Fruit fly (Drosophila melanogaster) whole organism, embryonic: Measurements from ENCODE around the gene SkpC.
A peak's percentile ranks its signal among the peaks of the same experiment; 100 is the strongest.

Source experiments
- Atf6 ChIP-seq: fragments of 200-800 bp; sonication (Bioruptor generic); IDR thresholded peaks from 2 replicates; pipeline ENCODE4 v1.3.6; 2022; ENCODE audit warnings: missing biosample characterization, missing genetic modification characterization
- CG11504 ChIP-seq: fragments of 200-800 bp; sonication (Bioruptor generic); optimal IDR thresholded peaks from 3 replicates; lab custom pipeline; 2019; ENCODE audit warnings: missing biosample characterization, mild to moderate bottlenecking, missing genetic modification characterization, moderate library complexity
- CG13123 ChIP-seq: fragments of 200-800 bp; sonication (Bioruptor generic); optimal IDR thresholded peaks from 2 replicates; lab custom pipeline; 2016; ENCODE audit warnings: missing biosample characterization, missing genetic modification characterization
- CG14050 ChIP-seq: fragments of 200-800 bp; sonication (Bioruptor generic); IDR thresholded peaks from 3 replicates; pipeline ENCODE4 v1.3.6; 2022; ENCODE audit warnings: missing biosample characterization, missing genetic modification characterization
- CG14667 ChIP-seq: fragments of 200-800 bp; sonication (Bioruptor generic); IDR thresholded peaks from 2 replicates; pipeline ENCODE4 v1.3.6; 2022; ENCODE audit warnings: missing biosample characterization, missing genetic modification characterization
- CG16779 ChIP-seq: fragments of 200-800 bp; sonication (Bioruptor generic); IDR thresholded peaks from 2 replicates; pipeline ENCODE4 v1.3.6; 2022; ENCODE audit warnings: missing biosample characterization, missing genetic modification characterization
- CG16813 ChIP-seq: fragments of 200-800 bp; sonication (Bioruptor generic); IDR thresholded peaks from 3 replicates; pipeline ENCODE4 v1.3.6; 2022; ENCODE audit warnings: missing biosample characterization, missing genetic modification characterization; ENCODE audit not compliant: partially characterized antibody
- CG17361 ChIP-seq: fragments of 200-800 bp; sonication (Bioruptor generic); IDR thresholded peaks from 3 replicates; pipeline ENCODE4 v1.3.6; 2022; ENCODE audit warnings: missing biosample characterization, missing genetic modification characterization
- CG17385 ChIP-seq: fragments of 200-800 bp; sonication (Bioruptor generic); optimal IDR thresholded peaks from 3 replicates; lab custom pipeline; 2018; ENCODE audit warnings: missing biosample characterization, mild to moderate bottlenecking, missing genetic modification characterization
- CG30020 ChIP-seq: fragments of 200-800 bp; optimal IDR thresholded peaks from 2 replicates; lab custom pipeline; 2019; ENCODE audit warnings: missing biosample characterization, mild to moderate bottlenecking, missing genetic modification characterization, moderate library complexity
- CG32532 ChIP-seq: fragments of 200-800 bp; sonication (Bioruptor generic); IDR thresholded peaks from 2 replicates; pipeline ENCODE4 v1.3.6; 2022; ENCODE audit warnings: missing biosample characterization, missing genetic modification characterization
- CG3838 ChIP-seq: fragments of 200-800 bp; sonication (Bioruptor generic); optimal IDR thresholded peaks from 3 replicates; lab custom pipeline; 2016; ENCODE audit warnings: missing biosample characterization, missing genetic modification characterization
- CG3995 ChIP-seq: fragments of 200-800 bp; sonication (Bioruptor generic); optimal IDR thresholded peaks from 3 replicates; lab custom pipeline; 2016; ENCODE audit warnings: missing biosample characterization, missing genetic modification characterization
- CG4282 ChIP-seq: fragments of 200-800 bp; sonication (Bioruptor generic); optimal IDR thresholded peaks from 2 replicates; lab custom pipeline; 2016; ENCODE audit warnings: missing biosample characterization, missing genetic modification characterization
- CG4328 ChIP-seq: fragments of 200-800 bp; sonication (Bioruptor generic); optimal IDR thresholded peaks from 3 replicates; lab custom pipeline; 2017; ENCODE audit warnings: missing biosample characterization, missing genetic modification reagents, missing genetic modification characterization
- CG6254 ChIP-seq: fragments of 200-800 bp; sonication (Bioruptor generic); optimal IDR thresholded peaks from 3 replicates; lab custom pipeline; 2017; ENCODE audit warnings: mild to moderate bottlenecking, missing biosample characterization, missing genetic modification reagents, missing genetic modification characterization
- CG6654 ChIP-seq: fragments of 200-800 bp; sonication (Bioruptor generic); optimal IDR thresholded peaks from 2 replicates; lab custom pipeline; 2017; ENCODE audit warnings: missing biosample characterization, mild to moderate bottlenecking, missing genetic modification characterization
- CG7745 ChIP-seq: fragments of 200-800 bp; sonication (Bioruptor generic); optimal IDR thresholded peaks from 2 replicates; lab custom pipeline; 2018; ENCODE audit warnings: missing biosample characterization, mild to moderate bottlenecking, missing genetic modification characterization, moderate library complexity
- CG8765 ChIP-seq: fragments of 200-800 bp; sonication (Bioruptor generic); IDR thresholded peaks from 2 replicates; pipeline ENCODE4 v1.3.6; 2022; ENCODE audit warnings: missing biosample characterization, missing genetic modification characterization
- D19B ChIP-seq: fragments of 200-800 bp; sonication (Bioruptor generic); optimal IDR thresholded peaks from 2 replicates; lab custom pipeline; 2017; ENCODE audit warnings: missing biosample characterization, mild to moderate bottlenecking, missing genetic modification characterization
- HLH4C ChIP-seq: fragments of 200-800 bp; sonication (Bioruptor generic); IDR thresholded peaks from 3 replicates; pipeline ENCODE4 v1.3.6; 2022; ENCODE audit warnings: missing biosample characterization, missing genetic modification characterization; ENCODE audit not compliant: partially characterized antibody
- HLHmδ ChIP-seq: fragments of 200-800 bp; sonication (Bioruptor generic); optimal IDR thresholded peaks from 2 replicates; lab custom pipeline; 2018; ENCODE audit warnings: missing biosample characterization, mild to moderate bottlenecking, missing genetic modification characterization, moderate library complexity
- Hand ChIP-seq: fragments of 200-800 bp; sonication (Bioruptor generic); optimal IDR thresholded peaks from 2 replicates; lab custom pipeline; 2017; ENCODE audit warnings: mild to moderate bottlenecking, missing biosample characterization, missing genetic modification reagents, missing genetic modification characterization
- Lim3 ChIP-seq: fragments of 200-800 bp; sonication (Bioruptor generic); IDR thresholded peaks from 2 replicates; pipeline ENCODE4 v1.3.6; 2022; ENCODE audit warnings: missing biosample characterization, missing genetic modification characterization
- Max ChIP-seq: fragments of 200-800 bp; sonication (Bioruptor generic); optimal IDR thresholded peaks from 2 replicates; lab custom pipeline; 2016; ENCODE audit warnings: missing biosample characterization, mild to moderate bottlenecking, missing genetic modification characterization
- NK7.1 ChIP-seq: fragments of 200-800 bp; sonication (Bioruptor generic); optimal IDR thresholded peaks from 3 replicates; lab custom pipeline; 2016; ENCODE audit warnings: missing biosample characterization, missing genetic modification characterization
- PHDP ChIP-seq: fragments of 200-800 bp; sonication (Bioruptor generic); optimal IDR thresholded peaks from 3 replicates; lab custom pipeline; 2018; ENCODE audit warnings: missing biosample characterization, mild to moderate bottlenecking, missing genetic modification characterization, moderate library complexity
- Side ChIP-seq: fragments of 200-800 bp; sonication (Bioruptor generic); optimal IDR thresholded peaks from 2 replicates; lab custom pipeline; 2016; ENCODE audit warnings: missing biosample characterization, missing genetic modification characterization
- TFAM ChIP-seq: fragments of 200-800 bp; sonication (Bioruptor generic); optimal IDR thresholded peaks from 2 replicates; lab custom pipeline; 2017; ENCODE audit warnings: missing biosample characterization, missing genetic modification characterization, inconsistent platforms
- ab ChIP-seq: fragments of 200-800 bp; sonication (Bioruptor generic); optimal IDR thresholded peaks from 2 replicates; lab custom pipeline; 2016; ENCODE audit warnings: missing biosample characterization, missing genetic modification characterization
- crp ChIP-seq, 2 experiments: fragments of 200-800 bp; sonication (Bioruptor generic); optimal IDR thresholded peaks; 2 replicates in 1 of 2; 3 replicates in 1 of 2; lab custom pipeline; 2017; ENCODE audit warnings: missing biosample characterization in 2 of 2, missing genetic modification characterization in 2 of 2, mild to moderate bottlenecking in 1 of 2, moderate library complexity in 1 of 2
- dati ChIP-seq: fragments of 200-800 bp; sonication (Bioruptor generic); IDR thresholded peaks from 2 replicates; pipeline ENCODE4 v1.3.6; 2022; ENCODE audit warnings: missing biosample characterization, missing genetic modification characterization
- dysf ChIP-seq: fragments of 200-800 bp; sonication (Bioruptor generic); IDR thresholded peaks from 3 replicates; pipeline ENCODE4 v1.3.6; 2022; ENCODE audit warnings: missing biosample characterization, missing genetic modification characterization
- fd102C ChIP-seq: fragments of 200-800 bp; sonication (Bioruptor generic); optimal IDR thresholded peaks from 2 replicates; lab custom pipeline; 2018; ENCODE audit warnings: missing biosample characterization, mild to moderate bottlenecking, missing genetic modification characterization, moderate library complexity
- gcm ChIP-seq: fragments of 200-800 bp; sonication (Bioruptor generic); optimal IDR thresholded peaks from 2 replicates; lab custom pipeline; 2019; ENCODE audit warnings: missing biosample characterization, mild to moderate bottlenecking, missing genetic modification characterization, moderate library complexity
- grau ChIP-seq: fragments of 200-800 bp; optimal IDR thresholded peaks from 3 replicates; lab custom pipeline; 2019; ENCODE audit warnings: missing biosample characterization, mild to moderate bottlenecking, missing genetic modification characterization, moderate library complexity
- h ChIP-seq: fragments of >200 bp; optimal IDR thresholded peaks from 2 replicates; lab custom pipeline; 2017
- klu ChIP-seq: fragments of 200-800 bp; sonication (Bioruptor generic); IDR thresholded peaks from 2 replicates; pipeline ENCODE4 v1.3.6; 2022; ENCODE audit warnings: missing biosample characterization, missing genetic modification characterization
- lbe ChIP-seq: fragments of 200-800 bp; sonication (Bioruptor generic); optimal IDR thresholded peaks from 2 replicates; lab custom pipeline; 2016; ENCODE audit warnings: missing biosample characterization, mild to moderate bottlenecking, missing genetic modification characterization
- nmo ChIP-seq: fragments of 200-800 bp; sonication (Bioruptor generic); optimal IDR thresholded peaks from 2 replicates; lab custom pipeline; 2018; ENCODE audit warnings: missing biosample characterization, mild to moderate bottlenecking, missing genetic modification characterization, moderate library complexity
- pb ChIP-seq: fragments of 200-800 bp; sonication (Bioruptor generic); optimal IDR thresholded peaks from 3 replicates; lab custom pipeline; 2016; ENCODE audit warnings: missing biosample characterization, missing genetic modification characterization
- phol ChIP-seq: fragments of 200-800 bp; sonication (Bioruptor generic); optimal IDR thresholded peaks from 3 replicates; lab custom pipeline; 2018; ENCODE audit warnings: missing biosample characterization, mild to moderate bottlenecking, missing genetic modification characterization, moderate library complexity
- prd ChIP-seq, 3 experiments: fragments of >200 bp in 2 of 3; fragments of 200-800 bp in 1 of 3; sonication (Bioruptor generic) in 1 of 3; optimal IDR thresholded peaks in 2 of 3; IDR thresholded peaks in 1 of 3; 2 replicates in 2 of 3; 3 replicates in 1 of 3; pipeline versions ENCODE4 v1.3.6 to Lab custom; 2017 to 2022; ENCODE audit warnings: missing biosample characterization in 1 of 3, missing genetic modification characterization in 1 of 3
- repo ChIP-seq: fragments of 200-800 bp; sonication (Bioruptor generic); optimal IDR thresholded peaks from 2 replicates; lab custom pipeline; 2016; ENCODE audit warnings: missing biosample characterization, missing genetic modification characterization
- slp2 ChIP-seq: fragments of 200-800 bp; sonication (Bioruptor generic); optimal IDR thresholded peaks from 2 replicates; lab custom pipeline; 2016; ENCODE audit warnings: missing biosample characterization, missing genetic modification characterization
- tna ChIP-seq: fragments of 200-800 bp; sonication (Bioruptor generic); IDR thresholded peaks from 2 replicates; pipeline ENCODE4 v1.3.6; 2022; ENCODE audit warnings: missing biosample characterization, missing genetic modification characterization; ENCODE audit not compliant: partially characterized antibody
- trh ChIP-seq: fragments of 200-800 bp; sonication (Bioruptor generic); optimal IDR thresholded peaks from 2 replicates; lab custom pipeline; 2016; ENCODE audit warnings: missing biosample characterization, missing genetic modification characterization
- usp ChIP-seq: fragments of >200 bp; optimal IDR thresholded peaks from 2 replicates; lab custom pipeline; 2017; ENCODE audit warnings: missing biosample characterization, missing genetic modification characterization
- vvl ChIP-seq: fragments of 200-800 bp; sonication (Bioruptor generic); IDR thresholded peaks from 2 replicates; pipeline ENCODE4 v1.3.6; 2022; ENCODE audit warnings: missing biosample characterization, missing genetic modification characterization
- wdn ChIP-seq: fragments of 200-800 bp; sonication (Bioruptor generic); IDR thresholded peaks from 2 replicates; pipeline ENCODE4 v1.3.6; 2022; ENCODE audit warnings: missing biosample characterization, missing genetic modification characterization

Gene SkpC

DNA sequence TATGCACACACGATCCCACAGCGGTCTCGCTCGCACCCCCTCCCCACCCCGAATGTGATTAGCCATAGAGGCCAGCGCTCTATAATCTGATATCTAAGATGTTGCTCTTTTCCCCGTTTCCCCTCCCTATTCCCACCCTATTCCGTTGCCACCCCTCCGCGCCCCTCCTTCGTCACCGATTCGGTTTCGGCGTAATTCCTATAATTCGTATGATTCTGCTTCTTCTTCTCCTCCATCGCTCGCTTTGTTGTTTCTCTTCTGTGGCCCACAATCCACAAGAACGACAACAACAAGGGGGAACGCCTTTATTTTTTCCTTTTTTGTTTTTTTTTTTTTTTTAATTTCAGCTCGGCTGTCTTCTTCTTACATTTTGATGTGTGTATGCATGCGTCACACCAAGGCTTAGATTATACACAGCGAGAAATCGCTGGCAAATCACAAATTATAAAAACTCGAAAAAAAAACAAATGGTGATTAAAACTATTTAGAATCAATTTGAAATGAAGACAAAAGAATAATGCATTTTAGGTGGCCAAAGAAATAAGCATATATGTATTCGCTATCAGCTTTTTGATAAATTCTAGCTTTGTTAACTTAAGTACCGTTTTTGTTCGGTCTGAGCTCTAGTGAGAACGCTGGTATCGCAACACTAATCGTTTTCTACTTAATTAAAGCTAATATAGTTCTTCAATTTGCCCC lies 45.9 kb upstream of the SkpC start (continued):
- TF ChIP-seq PHDP (tag; lab: Kevin White, UChicago): peak; percentile 28
- TF ChIP-seq usp (GFP tag; lab: Kevin White, UChicago): no peak
- peak; percentile 32; the same call in 1 of the 2 replicates for TF ChIP-seq CG32532 (GFP tag; lab: Robert Waterston, UW)
- peak; percentile 6 for TF ChIP-seq NK7.1 (GFP tag; lab: Kevin White, UChicago)
- TF ChIP-seq vvl: peak; percentile 41; the same call in 1 of the 2 replicates
- TF ChIP-seq CG17361: peak; percentile 63
- TF ChIP-seq phol (tag; lab: Kevin White, UChicago): peak; percentile 67
- no peak for TF ChIP-seq CG16779 (GFP tag; lab: Robert Waterston, UW)
- peak; percentile 8 for TF ChIP-seq fd102C (GFP tag; lab: Kevin White, UChicago)
- TF ChIP-seq D19B: no peak
- TF ChIP-seq grau (tag; lab: Kevin White, UChicago): peak; percentile 37
- no peak for TF ChIP-seq Max
- no peak for TF ChIP-seq CG13123
- TF ChIP-seq HLH4C (GFP tag; lab: Robert Waterston, UW): no peak
- no peak for TF ChIP-seq CG14050
- no peak for TF ChIP-seq CG3838 (GFP tag; lab: Kevin White, UChicago)
- no peak for TF ChIP-seq Lim3 (GFP tag; lab: Robert Waterston, UW)
- TF ChIP-seq tna: no peak
- no peak for TF ChIP-seq wdn
- TF ChIP-seq dati: no peak
- no peak for TF ChIP-seq klu
- peak; percentile 32 for TF ChIP-seq CG11504 (tag; lab: Kevin White, UChicago)
- TF ChIP-seq CG6254: peak; percentile 33
- TF ChIP-seq gcm (GFP tag; lab: Kevin White, UChicago): peak; percentile 31
- no peak for TF ChIP-seq CG8765 (GFP tag; lab: Robert Waterston, UW)
- no peak for TF ChIP-seq repo
- TF ChIP-seq Hand: no peak
- TF ChIP-seq CG3995 (GFP tag; lab: Kevin White, UChicago): no peak
- no peak for TF ChIP-seq CG4328 (GFP tag; lab: Kevin White, UChicago)
- TF ChIP-seq CG6654 (GFP tag; lab: Kevin White, UChicago): no peak
- no peak for TF ChIP-seq CG16813
- TF ChIP-seq trh (GFP tag; lab: Kevin White, UChicago): no peak
- TF ChIP-seq crp (GFP tag; optimal IDR thresholded peaks at IDR 0.05; lab: Kevin White, UChicago): no peak
- no peak for TF ChIP-seq Atf6 (GFP tag; lab: Robert Waterston, UW)
- TF ChIP-seq ab: no peak
- peak; percentile 55 for TF ChIP-seq nmo
- no peak for TF ChIP-seq CG14667 (GFP tag; lab: Robert Waterston, UW)
- TF ChIP-seq CG4282 (GFP tag; lab: Kevin White, UChicago): no peak
- TF ChIP-seq CG17385 (GFP tag; lab: Kevin White, UChicago): peak; percentile 72
- no peak for TF ChIP-seq dysf (GFP tag; lab: Robert Waterston, UW)
- TF ChIP-seq Side: peak; percentile 60
- TF ChIP-seq h (lab: Kevin White, UChicago): no peak
- TF ChIP-seq slp2: peak; percentile 35
- no peak for TF ChIP-seq pb (GFP tag; lab: Kevin White, UChicago)
- no peak for TF ChIP-seq TFAM (GFP tag; lab: Kevin White, UChicago)
- TF ChIP-seq prd (optimal IDR thresholded peaks at IDR 0.05; lab: Kevin White, UChicago): no peak
- TF ChIP-seq prd (GFP tag; IDR thresholded peaks at IDR 0.05; lab: Robert Waterston, UW): peak; percentile 61; the same call in 2 of the 3 replicates
- TF ChIP-seq CG30020 (tag; lab: Kevin White, UChicago): no peak
- TF ChIP-seq HLHmδ (GFP tag; lab: Kevin White, UChicago): no peak
- no peak for TF ChIP-seq CG7745 (tag; lab: Kevin White, UChicago)
- TF ChIP-seq lbe (GFP tag; lab: Kevin White, UChicago): peak; percentile 21
